Worm (Caenorhabditis elegans): ENCODE data around the gene mdt-15.

The mdt-15 gene

DNA sequence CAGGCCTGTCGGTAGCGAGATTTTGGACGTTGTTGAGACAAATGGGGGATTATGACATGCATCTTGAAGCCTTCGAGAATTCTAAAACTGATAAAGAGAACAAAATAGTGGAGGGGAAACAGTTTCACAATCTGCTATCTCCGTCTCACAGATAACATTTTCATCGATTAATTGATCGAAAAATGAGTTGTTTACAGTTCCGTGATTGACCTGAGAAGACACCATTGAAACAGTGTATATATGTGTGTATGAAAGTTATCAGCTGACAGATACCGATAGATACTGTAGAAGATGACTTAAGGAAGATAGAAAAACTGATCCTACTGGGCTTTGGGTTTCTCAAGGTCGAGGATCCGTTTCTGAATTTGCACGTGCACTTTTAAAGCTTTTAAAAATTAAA is 5.6 kb upstream of the mdt-15 start:
- TF ChIP-seq ama-1 (optimal IDR thresholded peaks at IDR 0.05) = no peak
- TF ChIP-seq pes-1 (GFP tag; IDR thresholded peaks at IDR 0.05) = no peak
- TF ChIP-seq ets-7 (tag; optimal IDR thresholded peaks at IDR 0.05) = no peak
- no peak for TF ChIP-seq tbx-11 (GFP tag; IDR thresholded peaks at IDR 0.05)
- no peak for TF ChIP-seq hmg-4 (GFP tag; optimal IDR thresholded peaks at IDR 0.05)

DNA sequence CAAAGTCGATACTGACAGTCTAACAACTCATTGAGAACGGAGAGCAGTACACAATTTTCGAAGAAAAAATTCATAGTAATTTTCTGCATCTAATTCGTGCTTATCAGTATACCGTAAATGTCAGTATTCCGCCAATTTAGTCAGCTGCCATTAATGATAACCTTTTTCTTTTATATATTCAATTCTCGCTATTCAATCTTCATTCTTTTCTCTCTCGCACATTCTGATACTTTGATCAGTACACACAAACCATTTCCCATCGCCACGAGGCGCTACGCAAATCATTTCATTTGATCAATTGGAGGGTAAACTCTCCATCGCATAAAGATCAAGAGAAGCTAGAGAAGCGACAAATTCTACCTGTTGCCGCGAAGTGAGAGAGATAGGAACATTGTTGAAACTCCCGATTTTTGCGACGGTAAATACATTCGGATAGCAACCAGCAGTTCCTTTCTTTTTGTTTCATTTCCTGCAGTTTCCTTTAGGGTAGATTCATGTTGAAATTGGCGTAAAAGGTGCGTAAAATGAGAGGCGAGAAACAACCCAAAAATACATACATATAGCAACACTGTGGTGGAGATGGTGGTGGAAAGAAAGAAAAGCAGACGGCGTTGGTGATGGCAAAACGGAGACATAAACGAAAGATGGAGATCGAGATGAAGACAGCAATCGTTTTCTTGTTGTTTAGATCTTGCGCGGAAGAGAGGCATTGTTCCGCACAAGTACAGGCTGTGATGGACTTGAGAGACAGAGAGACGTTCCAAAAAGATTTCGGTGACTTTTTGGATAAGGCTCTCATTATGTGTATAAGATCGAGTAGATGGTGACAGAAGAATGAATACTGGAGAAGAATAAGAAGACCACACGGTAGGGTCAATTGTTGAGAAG is 4.9 kb upstream of the mdt-15 start:
- TF ChIP-seq scrt-1 (GFP tag; IDR thresholded peaks at IDR 0.05) = no peak
- TF ChIP-seq sea-1 (GFP tag; conservative IDR thresholded peaks at IDR 0.05) = no peak
- no peak for TF ChIP-seq tra-4 (tag; optimal IDR thresholded peaks at IDR 0.05)
- TF ChIP-seq F13C5.2 (tag; optimal IDR thresholded peaks at IDR 0.05) = no peak

DNA sequence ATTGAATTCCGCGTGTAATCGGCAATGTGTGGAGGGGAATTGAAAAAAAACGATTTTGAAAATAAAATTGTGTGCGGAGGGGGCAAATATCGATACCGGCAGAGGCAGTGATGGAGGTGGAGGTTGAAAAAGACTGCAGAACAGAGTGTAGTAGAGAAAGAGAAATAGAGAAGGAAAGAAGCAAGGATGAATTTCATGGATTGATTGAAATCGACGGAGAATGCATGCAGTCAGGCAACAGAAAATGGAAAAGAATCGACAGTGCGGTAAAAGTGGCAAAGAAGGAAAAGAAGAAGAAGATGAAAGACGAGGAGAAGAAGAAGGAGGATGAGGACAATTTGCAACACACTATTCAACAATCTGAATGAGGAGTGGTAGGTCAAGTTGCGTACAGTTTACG is 3.3 kb upstream of the mdt-15 start, which contains the start of gene W04D12.1:
Gene W04D12.1, plus strand, starts transcription at position 111 of the 400 bp plus-strand sequence.
- no peak for TF ChIP-seq F13C5.2 (tag; optimal IDR thresholded peaks at IDR 0.05)
- no peak for TF ChIP-seq aly-1 (tag; optimal IDR thresholded peaks at IDR 0.05)
- no peak for TF ChIP-seq ceh-36 (tag; optimal IDR thresholded peaks at IDR 0.05)
- TF ChIP-seq hmg-4 (GFP tag; optimal IDR thresholded peaks at IDR 0.05) = no peak
- TF ChIP-seq ceh-13 (GFP tag; optimal IDR thresholded peaks at IDR 0.05) = no peak
- no peak for TF ChIP-seq tbx-11 (GFP tag; IDR thresholded peaks at IDR 0.05)
- TF ChIP-seq tbx-37 (GFP tag; conservative IDR thresholded peaks at IDR 0.05) = no peak
- no peak for TF ChIP-seq B0310.2 (tag; optimal IDR thresholded peaks at IDR 0.05)
- no peak for TF ChIP-seq scrt-1 (GFP tag; IDR thresholded peaks at IDR 0.05)
- TF ChIP-seq flt-1 (GFP tag; IDR thresholded peaks at IDR 0.05) = no peak
- no peak for TF ChIP-seq hmbx-1 (tag; optimal IDR thresholded peaks at IDR 0.05)
- TF ChIP-seq ama-1 (optimal IDR thresholded peaks at IDR 0.05) = no peak
- no peak for TF ChIP-seq ets-7 (tag; optimal IDR thresholded peaks at IDR 0.05)
- no peak for TF ChIP-seq hnd-1 (tag; optimal IDR thresholded peaks at IDR 0.05)
- TF ChIP-seq tra-4 (tag; optimal IDR thresholded peaks at IDR 0.05) = no peak
- no peak for TF ChIP-seq pes-1 (GFP tag; IDR thresholded peaks at IDR 0.05)
- TF ChIP-seq sea-1 (GFP tag; conservative IDR thresholded peaks at IDR 0.05) = no peak

DNA sequence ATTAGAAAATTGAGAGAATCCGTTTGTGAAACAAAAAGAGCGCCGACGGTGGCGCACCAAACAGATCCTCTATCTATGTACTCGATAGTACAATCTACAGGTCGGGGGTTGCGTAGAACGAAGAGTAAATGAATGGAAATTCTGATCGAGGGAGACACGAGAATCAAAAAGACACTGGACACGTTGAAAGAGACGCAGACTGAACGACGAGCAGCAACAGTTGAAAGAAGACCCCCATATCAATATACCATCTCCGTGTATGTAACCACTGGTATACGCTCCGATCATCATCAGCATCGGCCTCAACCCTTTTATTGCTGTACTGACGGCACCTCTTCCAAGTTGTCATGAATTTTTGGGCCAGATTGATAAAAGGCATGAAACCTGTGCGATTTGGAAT is 2.7 kb upstream of the mdt-15 start:
- TF ChIP-seq ama-1 (optimal IDR thresholded peaks at IDR 0.05) = no peak
- TF ChIP-seq hmg-4 (GFP tag; optimal IDR thresholded peaks at IDR 0.05) = no peak
- no peak for TF ChIP-seq hmbx-1 (tag; optimal IDR thresholded peaks at IDR 0.05)
- TF ChIP-seq B0310.2 (tag; optimal IDR thresholded peaks at IDR 0.05) = no peak
- no peak for TF ChIP-seq scrt-1 (GFP tag; IDR thresholded peaks at IDR 0.05)
- no peak for TF ChIP-seq pes-1 (GFP tag; IDR thresholded peaks at IDR 0.05)
- no peak for TF ChIP-seq flt-1 (GFP tag; IDR thresholded peaks at IDR 0.05)
- no peak for TF ChIP-seq tra-4 (tag; optimal IDR thresholded peaks at IDR 0.05)
- TF ChIP-seq ceh-13 (GFP tag; optimal IDR thresholded peaks at IDR 0.05) = no peak
- TF ChIP-seq ceh-36 (tag; optimal IDR thresholded peaks at IDR 0.05) = no peak
- no peak for TF ChIP-seq tbx-11 (GFP tag; IDR thresholded peaks at IDR 0.05)
- TF ChIP-seq sea-1 (GFP tag; conservative IDR thresholded peaks at IDR 0.05) = no peak
- TF ChIP-seq F13C5.2 (tag; optimal IDR thresholded peaks at IDR 0.05) = no peak
- no peak for TF ChIP-seq tbx-37 (GFP tag; conservative IDR thresholded peaks at IDR 0.05)
- TF ChIP-seq aly-1 (tag; optimal IDR thresholded peaks at IDR 0.05) = no peak
- TF ChIP-seq hnd-1 (tag; optimal IDR thresholded peaks at IDR 0.05) = no peak
- TF ChIP-seq ets-7 (tag; optimal IDR thresholded peaks at IDR 0.05) = no peak

DNA sequence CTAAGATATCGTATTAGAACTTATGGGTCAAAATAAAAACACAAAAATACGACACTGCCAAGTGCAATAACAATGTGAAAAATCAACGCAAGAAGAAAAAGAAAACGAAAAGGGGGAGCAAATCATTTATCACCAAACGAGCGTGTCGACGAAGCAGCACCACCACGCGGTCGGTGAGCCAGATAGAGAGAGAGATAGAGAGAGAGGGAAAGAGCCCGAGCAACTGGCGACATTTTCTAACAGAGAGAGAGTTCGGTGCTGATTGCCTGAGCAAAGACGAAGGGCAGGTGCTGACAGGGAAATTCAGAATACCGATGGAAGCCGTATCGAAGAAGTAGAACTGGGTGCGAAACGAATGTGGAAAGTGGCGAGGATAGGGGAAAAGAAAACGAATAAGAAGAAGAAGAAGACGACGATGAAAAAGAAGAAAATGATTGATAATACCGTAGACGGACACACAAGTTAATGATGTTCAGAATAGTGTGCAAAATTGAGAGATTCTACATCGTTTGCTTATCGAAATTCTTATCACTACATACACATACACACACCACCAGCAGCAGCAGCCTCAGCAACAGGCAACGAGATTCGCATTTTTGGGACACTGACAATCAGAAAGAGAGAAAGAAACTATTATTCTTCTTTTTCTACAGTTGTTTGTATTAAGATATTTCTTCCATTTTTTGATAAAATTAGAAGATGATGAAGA is 1.8 kb upstream of the mdt-15 start:
- no peak for TF ChIP-seq F13C5.2 (tag; optimal IDR thresholded peaks at IDR 0.05)
- TF ChIP-seq flt-1 (GFP tag; IDR thresholded peaks at IDR 0.05) = no peak
- no peak for TF ChIP-seq ceh-36 (tag; optimal IDR thresholded peaks at IDR 0.05)
- TF ChIP-seq hmg-4 (GFP tag; optimal IDR thresholded peaks at IDR 0.05) = no peak
- no peak for TF ChIP-seq pes-1 (GFP tag; IDR thresholded peaks at IDR 0.05)
- TF ChIP-seq hnd-1 (tag; optimal IDR thresholded peaks at IDR 0.05) = no peak
- no peak for TF ChIP-seq ceh-13 (GFP tag; optimal IDR thresholded peaks at IDR 0.05)
- TF ChIP-seq B0310.2 (tag; optimal IDR thresholded peaks at IDR 0.05) = no peak
- TF ChIP-seq sea-1 (GFP tag; conservative IDR thresholded peaks at IDR 0.05) = no peak
- no peak for TF ChIP-seq ets-7 (tag; optimal IDR thresholded peaks at IDR 0.05)
- no peak for TF ChIP-seq hmbx-1 (tag; optimal IDR thresholded peaks at IDR 0.05)
- TF ChIP-seq tbx-37 (GFP tag; conservative IDR thresholded peaks at IDR 0.05) = no peak
- TF ChIP-seq scrt-1 (GFP tag; IDR thresholded peaks at IDR 0.05) = no peak
- TF ChIP-seq aly-1 (tag; optimal IDR thresholded peaks at IDR 0.05) = no peak
- no peak for TF ChIP-seq tbx-11 (GFP tag; IDR thresholded peaks at IDR 0.05)
- no peak for TF ChIP-seq ama-1 (optimal IDR thresholded peaks at IDR 0.05)
- TF ChIP-seq tra-4 (tag; optimal IDR thresholded peaks at IDR 0.05) = no peak

DNA sequence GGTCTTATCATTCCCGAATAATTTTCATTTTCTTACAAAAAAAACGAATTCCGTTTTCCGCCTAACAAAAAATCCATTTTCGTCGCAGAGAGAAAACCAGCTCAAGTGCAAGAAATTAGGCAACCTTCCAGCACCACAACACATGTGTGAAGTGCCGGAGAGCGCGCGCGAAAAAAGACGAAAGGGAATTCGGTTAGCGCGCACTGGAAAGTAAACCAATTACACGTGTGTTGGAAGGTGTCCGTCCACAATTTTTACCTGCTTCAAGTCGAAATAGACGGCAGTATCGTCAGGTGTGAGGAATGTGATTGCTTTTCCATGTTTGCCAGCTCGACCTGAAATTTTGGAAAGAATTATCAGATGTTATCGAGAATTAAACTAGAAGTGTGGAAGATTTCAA is 1.1 kb upstream of the mdt-15 start:
- no peak for TF ChIP-seq scrt-1 (GFP tag; IDR thresholded peaks at IDR 0.05)
- no peak for TF ChIP-seq tbx-37 (GFP tag; conservative IDR thresholded peaks at IDR 0.05)
- TF ChIP-seq ceh-13 (GFP tag; optimal IDR thresholded peaks at IDR 0.05) = no peak
- no peak for TF ChIP-seq hmbx-1 (tag; optimal IDR thresholded peaks at IDR 0.05)
- no peak for TF ChIP-seq ets-7 (tag; optimal IDR thresholded peaks at IDR 0.05)
- TF ChIP-seq tra-4 (tag; optimal IDR thresholded peaks at IDR 0.05) = no peak
- TF ChIP-seq sea-1 (GFP tag; conservative IDR thresholded peaks at IDR 0.05) = no peak

DNA sequence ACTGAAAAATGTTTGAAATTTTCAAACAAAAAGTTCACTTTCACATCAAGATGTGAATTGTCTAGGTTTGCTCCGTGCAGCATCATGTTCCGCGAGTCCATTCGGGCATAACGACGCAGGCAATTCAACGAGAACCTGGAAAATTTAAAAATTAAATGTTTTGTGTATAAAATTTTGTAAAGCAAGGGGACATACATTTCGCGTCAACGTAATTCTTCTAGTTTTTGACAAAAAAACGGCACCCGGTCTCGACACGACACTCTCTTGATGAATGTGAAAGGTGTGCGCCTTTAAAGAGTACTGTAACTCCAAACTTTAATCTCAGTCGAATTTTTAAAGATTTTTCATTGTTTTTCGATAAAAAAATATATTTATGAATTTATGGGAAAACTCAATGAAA is 502 bp upstream of the mdt-15 start, which contains the start of gene R12B2.6:
Gene R12B2.6, minus strand, starts transcription at position 101 of the 400 bp plus-strand sequence.
- no peak for TF ChIP-seq ama-1 (optimal IDR thresholded peaks at IDR 0.05)
- no peak for TF ChIP-seq tbx-11 (GFP tag; IDR thresholded peaks at IDR 0.05)
- no peak for TF ChIP-seq hnd-1 (tag; optimal IDR thresholded peaks at IDR 0.05)
- TF ChIP-seq sea-1 (GFP tag; conservative IDR thresholded peaks at IDR 0.05) = no peak
- no peak for TF ChIP-seq pes-1 (GFP tag; IDR thresholded peaks at IDR 0.05)
- no peak for TF ChIP-seq hmg-4 (GFP tag; optimal IDR thresholded peaks at IDR 0.05)
- TF ChIP-seq aly-1 (tag; optimal IDR thresholded peaks at IDR 0.05) = no peak
- no peak for TF ChIP-seq ets-7 (tag; optimal IDR thresholded peaks at IDR 0.05)
- TF ChIP-seq tbx-37 (GFP tag; conservative IDR thresholded peaks at IDR 0.05) = no peak
- TF ChIP-seq ceh-36 (tag; optimal IDR thresholded peaks at IDR 0.05) = no peak
- no peak for TF ChIP-seq tra-4 (tag; optimal IDR thresholded peaks at IDR 0.05)
